Fruit fly (Drosophila melanogaster) whole organism, embryonic: Measurements from ENCODE around the gene mtsh.

Experiments
- ATbp ChIP-seq: fragments of 200-800 bp; sonication (Bioruptor generic); optimal IDR thresholded peaks from 2 replicates; lab custom pipeline; 2017; ENCODE audit warnings: missing biosample characterization, mild to moderate bottlenecking, missing genetic modification characterization, missing genetic modification reagents
- Atf6 ChIP-seq: fragments of 200-800 bp; sonication (Bioruptor generic); IDR thresholded peaks from 2 replicates; pipeline ENCODE4 v1.3.6; 2022; ENCODE audit warnings: missing biosample characterization, missing genetic modification characterization
- CG10209 ChIP-seq: fragments of 200-800 bp; sonication (Bioruptor generic); optimal IDR thresholded peaks from 3 replicates; lab custom pipeline; 2017; ENCODE audit warnings: missing biosample characterization, mild to moderate bottlenecking, missing genetic modification characterization, missing genetic modification reagents
- CG11560 ChIP-seq: fragments of 200-800 bp; sonication (Bioruptor generic); IDR thresholded peaks from 3 replicates; pipeline ENCODE4 v1.3.6; 2022; ENCODE audit warnings: missing biosample characterization, missing genetic modification characterization
- CG11695 ChIP-seq: fragments of 200-800 bp; sonication (Bioruptor generic); IDR thresholded peaks from 3 replicates; pipeline ENCODE4 v1.3.6; 2022; ENCODE audit warnings: missing biosample characterization, missing genetic modification characterization
- CG13424 ChIP-seq: fragments of 200-800 bp; sonication (Bioruptor generic); optimal IDR thresholded peaks from 2 replicates; lab custom pipeline; 2019; ENCODE audit warnings: missing biosample characterization, mild to moderate bottlenecking, missing genetic modification characterization, moderate library complexity
- CG15479 ChIP-seq: fragments of 200-800 bp; sonication (Bioruptor generic); optimal IDR thresholded peaks from 3 replicates; lab custom pipeline; 2019; ENCODE audit warnings: missing biosample characterization, mild to moderate bottlenecking, missing genetic modification characterization, moderate library complexity
- CG1602 ChIP-seq: fragments of 200-800 bp; sonication (Bioruptor generic); optimal IDR thresholded peaks from 3 replicates; lab custom pipeline; 2016; ENCODE audit warnings: missing biosample characterization, missing genetic modification characterization
- CG1647 ChIP-seq: fragments of 200-800 bp; sonication (Bioruptor generic); optimal IDR thresholded peaks from 3 replicates; lab custom pipeline; 2016; ENCODE audit warnings: missing biosample characterization, missing genetic modification characterization
- CG17802 ChIP-seq: fragments of 200-800 bp; sonication (Bioruptor generic); optimal IDR thresholded peaks from 2 replicates; lab custom pipeline; 2018; ENCODE audit warnings: missing biosample characterization, mild to moderate bottlenecking, missing genetic modification characterization, moderate library complexity
- CG18262 ChIP-seq: fragments of 200-800 bp; optimal IDR thresholded peaks from 3 replicates; lab custom pipeline; 2019; ENCODE audit warnings: missing biosample characterization, mild to moderate bottlenecking, missing genetic modification characterization, moderate library complexity
- CG18476 ChIP-seq: fragments of 200-800 bp; sonication (Bioruptor generic); optimal IDR thresholded peaks from 2 replicates; lab custom pipeline; 2016; ENCODE audit warnings: missing biosample characterization, mild to moderate bottlenecking, missing genetic modification characterization
- CG2116 ChIP-seq: fragments of 200-800 bp; sonication (Bioruptor generic); optimal IDR thresholded peaks from 3 replicates; lab custom pipeline; 2018; ENCODE audit warnings: missing biosample characterization, mild to moderate bottlenecking, missing genetic modification characterization
- CG2129 ChIP-seq: fragments of 200-800 bp; sonication (Bioruptor generic); IDR thresholded peaks from 2 replicates; pipeline ENCODE4 v1.3.6; 2022; ENCODE audit warnings: missing biosample characterization, missing genetic modification characterization; ENCODE audit not compliant: partially characterized antibody
- CG2875 ChIP-seq: fragments of 200-800 bp; sonication (Bioruptor generic); optimal IDR thresholded peaks from 2 replicates; lab custom pipeline; 2017; ENCODE audit warnings: missing biosample characterization, mild to moderate bottlenecking, missing genetic modification characterization, missing genetic modification reagents
- CG3065 ChIP-seq: fragments of 200-800 bp; sonication (Bioruptor generic); optimal IDR thresholded peaks from 2 replicates; lab custom pipeline; 2016; ENCODE audit warnings: missing biosample characterization, missing genetic modification characterization
- CG4404 ChIP-seq: fragments of 200-800 bp; sonication (Bioruptor generic); IDR thresholded peaks from 2 replicates; pipeline ENCODE4 v1.3.6; 2022; ENCODE audit warnings: missing biosample characterization, missing genetic modification characterization
- CG4617 ChIP-seq: fragments of 200-800 bp; sonication (Bioruptor generic); optimal IDR thresholded peaks from 3 replicates; lab custom pipeline; 2016; ENCODE audit warnings: missing biosample characterization, missing genetic modification characterization, borderline replicate concordance
- CG6654 ChIP-seq: fragments of 200-800 bp; sonication (Bioruptor generic); optimal IDR thresholded peaks from 2 replicates; lab custom pipeline; 2017; ENCODE audit warnings: missing biosample characterization, mild to moderate bottlenecking, missing genetic modification characterization
- CG7556 ChIP-seq: fragments of 200-800 bp; sonication (Bioruptor generic); optimal IDR thresholded peaks from 2 replicates; lab custom pipeline; 2017; ENCODE audit warnings: missing biosample characterization, mild to moderate bottlenecking, missing genetic modification characterization
- CG7928 ChIP-seq: fragments of 200-800 bp; sonication (Bioruptor generic); optimal IDR thresholded peaks from 2 replicates; lab custom pipeline; 2017; ENCODE audit warnings: missing biosample characterization, mild to moderate bottlenecking, missing genetic modification characterization
- Dll ChIP-seq: fragments of 200-800 bp; sonication (Bioruptor generic); IDR thresholded peaks from 4 replicates; pipeline ENCODE4 v1.3.6; 2022; ENCODE audit warnings: missing biosample characterization, missing genetic modification characterization; ENCODE audit not compliant: partially characterized antibody
- Doc3 ChIP-seq: fragments of 200-800 bp; sonication (Bioruptor generic); IDR thresholded peaks from 3 replicates; pipeline ENCODE4 v1.3.6; 2022; ENCODE audit warnings: missing biosample characterization, missing genetic modification characterization; ENCODE audit not compliant: partially characterized antibody
- Fer3 ChIP-seq: fragments of 200-800 bp; sonication (Bioruptor generic); optimal IDR thresholded peaks from 2 replicates; lab custom pipeline; 2018; ENCODE audit warnings: missing biosample characterization, mild to moderate bottlenecking, missing genetic modification characterization, moderate library complexity
- MESR4 ChIP-seq: fragments of 200-800 bp; sonication (Bioruptor generic); optimal IDR thresholded peaks from 2 replicates; lab custom pipeline; 2018; ENCODE audit warnings: missing biosample characterization, mild to moderate bottlenecking, missing genetic modification characterization, moderate library complexity
- NK7.1 ChIP-seq: fragments of 200-800 bp; sonication (Bioruptor generic); optimal IDR thresholded peaks from 3 replicates; lab custom pipeline; 2016; ENCODE audit warnings: missing biosample characterization, missing genetic modification characterization
- Opbp ChIP-seq: fragments of 200-800 bp; sonication (Bioruptor generic); IDR thresholded peaks from 3 replicates; pipeline ENCODE4 v1.3.6; 2022; ENCODE audit warnings: missing biosample characterization, missing genetic modification characterization; ENCODE audit not compliant: partially characterized antibody
- Ptx1 ChIP-seq: fragments of 200-800 bp; sonication (Bioruptor generic); IDR thresholded peaks from 2 replicates; pipeline ENCODE4 v1.3.6; 2022; ENCODE audit warnings: missing biosample characterization, missing genetic modification characterization
- Six4 ChIP-seq: fragments of 200-800 bp; sonication (Bioruptor generic); optimal IDR thresholded peaks from 2 replicates; lab custom pipeline; 2016; ENCODE audit warnings: missing biosample characterization, missing genetic modification characterization
- Sry-δ ChIP-seq: fragments of 200-800 bp; sonication (Bioruptor generic); optimal IDR thresholded peaks from 2 replicates; lab custom pipeline; 2016; ENCODE audit warnings: missing biosample characterization, missing genetic modification characterization
- ara ChIP-seq: fragments of 200-800 bp; sonication (Bioruptor generic); IDR thresholded peaks from 2 replicates; pipeline ENCODE4 v1.3.6; 2022; ENCODE audit warnings: missing biosample characterization, missing genetic modification characterization
- az2 ChIP-seq: fragments of 200-800 bp; sonication (Bioruptor generic); optimal IDR thresholded peaks from 3 replicates; lab custom pipeline; 2016; ENCODE audit warnings: missing biosample characterization, missing genetic modification characterization
- bbx ChIP-seq: fragments of 200-800 bp; sonication (Bioruptor generic); IDR thresholded peaks from 2 replicates; pipeline ENCODE4 v1.3.6; 2022; ENCODE audit warnings: missing biosample characterization, missing genetic modification characterization; ENCODE audit not compliant: partially characterized antibody
- cg ChIP-seq: fragments of 200-800 bp; sonication (Bioruptor generic); optimal IDR thresholded peaks from 3 replicates; lab custom pipeline; 2019; ENCODE audit warnings: missing biosample characterization, mild to moderate bottlenecking, missing genetic modification characterization, moderate library complexity
- chn ChIP-seq: fragments of 200-800 bp; sonication (Bioruptor generic); optimal IDR thresholded peaks from 2 replicates; lab custom pipeline; 2016; ENCODE audit warnings: missing biosample characterization, missing genetic modification characterization
- ci ChIP-seq: fragments of 200-800 bp; sonication (Bioruptor generic); IDR thresholded peaks from 3 replicates; pipeline ENCODE4 v1.3.6; 2022; ENCODE audit warnings: missing biosample characterization, missing genetic modification characterization
- corto ChIP-seq: fragments of 200-800 bp; sonication (Bioruptor generic); optimal IDR thresholded peaks from 2 replicates; lab custom pipeline; 2016; ENCODE audit warnings: missing biosample characterization, mild to moderate bottlenecking, missing genetic modification characterization, moderate library complexity
- disco-r ChIP-seq: fragments of 200-800 bp; sonication (Bioruptor generic); optimal IDR thresholded peaks from 2 replicates; lab custom pipeline; 2016; ENCODE audit warnings: missing biosample characterization, missing genetic modification characterization
- gsb-n ChIP-seq: fragments of 200-800 bp; sonication (Bioruptor generic); optimal IDR thresholded peaks from 3 replicates; lab custom pipeline; 2018; ENCODE audit warnings: missing biosample characterization, mild to moderate bottlenecking, missing genetic modification characterization
- hbn ChIP-seq: fragments of 200-800 bp; sonication (Bioruptor generic); IDR thresholded peaks from 2 replicates; pipeline ENCODE4 v1.3.6; 2022; ENCODE audit warnings: missing biosample characterization, missing genetic modification characterization; ENCODE audit not compliant: partially characterized antibody
- hth ChIP-seq: fragments of >200 bp; optimal IDR thresholded peaks from 2 replicates; lab custom pipeline; 2017; ENCODE audit warnings: inconsistent platforms
- ind ChIP-seq: fragments of 200-800 bp; sonication (Bioruptor generic); optimal IDR thresholded peaks from 3 replicates; lab custom pipeline; 2016; ENCODE audit warnings: missing biosample characterization, missing genetic modification characterization
- insv ChIP-seq, 2 experiments: fragments of 200-800 bp; sonication (Bioruptor generic); optimal IDR thresholded peaks; 3 replicates each; lab custom pipeline; 2016 to 2018; ENCODE audit warnings: missing biosample characterization in 2 of 2, missing genetic modification characterization in 2 of 2
- jumu ChIP-seq: fragments of 200-800 bp; sonication (Bioruptor generic); optimal IDR thresholded peaks from 3 replicates; lab custom pipeline; 2016; ENCODE audit warnings: missing biosample characterization, missing genetic modification characterization
- lilli ChIP-seq: fragments of 200-800 bp; sonication (Bioruptor generic); optimal IDR thresholded peaks from 3 replicates; lab custom pipeline; 2016; ENCODE audit warnings: missing biosample characterization, missing genetic modification characterization
- mam ChIP-seq: fragments of 200-800 bp; sonication (Bioruptor generic); optimal IDR thresholded peaks from 3 replicates; lab custom pipeline; 2016; ENCODE audit warnings: missing biosample characterization, missing genetic modification characterization
- oc ChIP-seq: fragments of 200-800 bp; sonication (Bioruptor generic); optimal IDR thresholded peaks from 2 replicates; lab custom pipeline; 2018; ENCODE audit warnings: missing biosample characterization, mild to moderate bottlenecking, missing genetic modification characterization, moderate library complexity
- odd ChIP-seq: fragments of 200-800 bp; sonication (Bioruptor generic); optimal IDR thresholded peaks from 2 replicates; lab custom pipeline; 2017; ENCODE audit warnings: missing biosample characterization, mild to moderate bottlenecking, missing genetic modification characterization
- sob ChIP-seq: fragments of 200-800 bp; sonication (Bioruptor generic); IDR thresholded peaks from 2 replicates; pipeline ENCODE4 v1.3.6; 2022; ENCODE audit warnings: missing biosample characterization, missing genetic modification characterization
- wor ChIP-seq: fragments of 200-800 bp; sonication (Bioruptor generic); IDR thresholded peaks from 2 replicates; pipeline ENCODE4 v1.3.6; 2022; ENCODE audit warnings: missing biosample characterization, missing genetic modification characterization
- yki ChIP-seq: fragments of >200 bp; optimal IDR thresholded peaks from 3 replicates; lab custom pipeline; 2018

The mtsh gene

DNA sequence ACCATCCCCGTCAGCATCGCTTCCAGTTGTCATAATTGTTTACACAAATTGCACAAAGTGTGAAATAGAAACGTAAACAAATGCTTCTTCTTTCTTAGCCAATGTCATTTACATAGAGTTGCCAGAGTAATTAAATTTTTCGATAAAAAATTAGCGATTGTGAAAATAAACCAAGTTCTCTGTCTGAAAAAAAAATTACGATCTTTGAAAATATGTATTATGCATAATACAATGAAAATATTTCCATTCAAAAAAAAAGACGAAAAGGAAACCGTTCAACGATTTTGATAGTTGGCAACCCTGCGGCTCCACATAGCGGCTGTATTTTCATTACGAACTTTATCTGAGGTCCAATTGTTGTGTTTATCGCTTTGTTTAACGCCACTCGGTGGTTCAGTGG, 8.6 kb downstream of the mtsh start, which contains the start of the genes CG7810 and CG7806 (continued):
- no peak for TF ChIP-seq oc (tag; lab: Kevin White, UChicago)
- peak; percentile 82 for TF ChIP-seq CG11560
- TF ChIP-seq ind (GFP tag; lab: Kevin White, UChicago) = peak; percentile 87
- peak; percentile 90 for TF ChIP-seq Atf6 (GFP tag; lab: Robert Waterston, UW)
- peak; percentile 95 for TF ChIP-seq Ptx1 (GFP tag; lab: Robert Waterston, UW)
- no peak for TF ChIP-seq hth
- no peak for TF ChIP-seq bbx (GFP tag; lab: Robert Waterston, UW)
- TF ChIP-seq CG2116 (GFP tag; lab: Kevin White, UChicago) = peak; percentile 92
- peak; percentile 61; the same call in 2 of the 4 replicates for TF ChIP-seq Dll (GFP tag; lab: Robert Waterston, UW)
- TF ChIP-seq mam (GFP tag; lab: Kevin White, UChicago) = peak; percentile 88
- TF ChIP-seq NK7.1 (GFP tag; lab: Kevin White, UChicago) = peak; percentile 68
- TF ChIP-seq ara (GFP tag; lab: Robert Waterston, UW) = peak; percentile 89
- TF ChIP-seq CG2875 (GFP tag; lab: Kevin White, UChicago) = peak; percentile 86
- no peak for TF ChIP-seq yki (lab: Kevin White, UChicago)
- peak; percentile 88 for TF ChIP-seq CG1602
- no peak for TF ChIP-seq ATbp (GFP tag; lab: Kevin White, UChicago)
- TF ChIP-seq CG11695 (GFP tag; lab: Robert Waterston, UW) = peak; percentile 94
- TF ChIP-seq hbn (GFP tag; lab: Robert Waterston, UW) = no peak
- peak; percentile 84 for TF ChIP-seq CG4617
- peak; percentile 56 for TF ChIP-seq MESR4 (GFP tag; lab: Kevin White, UChicago)
- peak; percentile 60 for TF ChIP-seq CG6654 (GFP tag; lab: Kevin White, UChicago)
- TF ChIP-seq CG10209 (GFP tag; lab: Kevin White, UChicago) = peak; percentile 85
- TF ChIP-seq corto (GFP tag; lab: Kevin White, UChicago) = no peak
- peak in 1 of 2 experiments; percentile 70 for TF ChIP-seq insv (GFP tag; optimal IDR thresholded peaks at IDR 0.05; lab: Kevin White, UChicago)
- TF ChIP-seq sob (GFP tag; lab: Robert Waterston, UW) = peak; percentile 94
- TF ChIP-seq disco-r (GFP tag; lab: Kevin White, UChicago) = peak; percentile 82
- TF ChIP-seq ci = peak; percentile 97
- peak; percentile 9 for TF ChIP-seq CG7928 (GFP tag; lab: Kevin White, UChicago)
- TF ChIP-seq jumu (GFP tag; lab: Kevin White, UChicago) = peak; percentile 85
- peak; percentile 79 for TF ChIP-seq CG15479
- TF ChIP-seq Doc3 (GFP tag; lab: Robert Waterston, UW) = 0 out of 3 replicates have a peak, but pooled peaks have one; percentile 13
- TF ChIP-seq CG1647 (GFP tag; lab: Kevin White, UChicago) = peak; percentile 75
- TF ChIP-seq CG13424 (tag; lab: Kevin White, UChicago) = peak; percentile 94
- TF ChIP-seq Fer3 (tag; lab: Kevin White, UChicago) = peak; percentile 90
- TF ChIP-seq CG18476 = peak; percentile 82
- TF ChIP-seq Six4 = peak; percentile 82
- peak; percentile 89 for TF ChIP-seq CG7556 (GFP tag; lab: Kevin White, UChicago)
- no peak for TF ChIP-seq CG2129 (GFP tag; lab: Robert Waterston, UW)
- TF ChIP-seq wor (GFP tag; lab: Robert Waterston, UW) = peak; percentile 75
- no peak for TF ChIP-seq odd (GFP tag; lab: Kevin White, UChicago)
- TF ChIP-seq az2 (GFP tag; lab: Kevin White, UChicago) = peak; percentile 93
- TF ChIP-seq gsb-n (tag; lab: Kevin White, UChicago) = peak; percentile 90
- TF ChIP-seq CG4404 (GFP tag; lab: Robert Waterston, UW) = peak; percentile 60
- peak; percentile 76 for TF ChIP-seq Sry-δ (GFP tag; lab: Kevin White, UChicago)
- peak; percentile 38 for TF ChIP-seq CG17802 (tag; lab: Kevin White, UChicago)
- peak; percentile 78 for TF ChIP-seq CG3065 (GFP tag; lab: Kevin White, UChicago)
- no peak for TF ChIP-seq cg (GFP tag; lab: Kevin White, UChicago)
- TF ChIP-seq chn (GFP tag; lab: Kevin White, UChicago) = peak; percentile 85
- no peak for TF ChIP-seq Opbp
- TF ChIP-seq lilli (GFP tag; lab: Kevin White, UChicago) = peak; percentile 90
- peak; percentile 90 for TF ChIP-seq CG18262 (tag; lab: Kevin White, UChicago)
